Worm (Caenorhabditis elegans) whole organism, young adult: ENCODE results near the gene tag-191.

Experiments
- F23B12.7 ChIP-seq: sonication (generic microtip); optimal IDR thresholded peaks from 2 replicates; lab custom pipeline; 2017; ENCODE audit warnings: missing genetic modification characterization, mild to moderate bottlenecking, missing compliant biosample characterization, antibody characterized with exemption, moderate library complexity; ENCODE audit not compliant: insufficient read depth
- F52B5.7 ChIP-seq: sonication (generic microtip); optimal IDR thresholded peaks from 2 replicates; lab custom pipeline; 2016; ENCODE audit warnings: mild to moderate bottlenecking, missing genetic modification characterization, missing compliant biosample characterization
- T26A5.8 ChIP-seq: sonication (generic microtip); optimal IDR thresholded peaks from 2 replicates; lab custom pipeline; 2016; ENCODE audit warnings: missing genetic modification characterization, missing compliant biosample characterization
- ceh-100 ChIP-seq: fragments of 200-800 bp; sonication (Bioruptor generic); IDR thresholded peaks from 2 replicates; pipeline ENCODE4 v1.3.6; 2022; ENCODE audit warnings: missing genetic modification reagents, missing genetic modification characterization, missing compliant biosample characterization
- nfyb-1 ChIP-seq: fragments of 200-800 bp; sonication (Bioruptor generic); IDR thresholded peaks from 2 replicates; pipeline ENCODE4 v1.3.6; 2022; ENCODE audit warnings: missing genetic modification reagents, missing genetic modification characterization, missing compliant biosample characterization
- nhr-27 ChIP-seq: fragments of 200-800 bp; sonication (Bioruptor generic); optimal IDR thresholded peaks from 2 replicates; lab custom pipeline; 2018; ENCODE audit warnings: mild to moderate bottlenecking, missing genetic modification characterization, moderate library complexity, missing compliant biosample characterization

ce11 chrV:14545816-14546283 is 9.7 kb upstream of the tag-191 start, which contains the start of gene rike-1:
- TF ChIP-seq F52B5.7 (tag; lab: Kevin White, UChicago) (no peak), nhr-27 (tag; lab: Kevin White, UChicago) (no peak), nfyb-1 (GFP tag; lab: Robert Waterston, UW) (no peak), ceh-100 (GFP tag; lab: Robert Waterston, UW) (no peak), F23B12.7 (tag; lab: Kevin White, UChicago) (no peak), T26A5.8 (tag; lab: Kevin White, UChicago) (no peak)
